Worm (Caenorhabditis elegans) whole organism, young adult: ENCODE measurements around the gene K04H4.5.

ENCODE experiments used
- B0019.2 ChIP-seq: fragments of 200-800 bp; sonication (Bioruptor generic); conservative IDR thresholded peaks from 2 replicates; pipeline ENCODE4 v1.3.6; 2022; ENCODE audit warnings: missing genetic modification reagents, missing genetic modification characterization, missing compliant biosample characterization
- B0261.1 ChIP-seq: sonication (generic microtip); optimal IDR thresholded peaks from 2 replicates; lab custom pipeline; 2016; ENCODE audit warnings: mild to moderate bottlenecking, missing genetic modification characterization, moderate library complexity, missing compliant biosample characterization
- F23B12.7 ChIP-seq: sonication (generic microtip); optimal IDR thresholded peaks from 2 replicates; lab custom pipeline; 2017; ENCODE audit warnings: missing genetic modification characterization, mild to moderate bottlenecking, missing compliant biosample characterization, antibody characterized with exemption, moderate library complexity; ENCODE audit not compliant: insufficient read depth
- F37B4.10 ChIP-seq: fragments of 200-800 bp; sonication (Bioruptor generic); IDR thresholded peaks from 2 replicates; pipeline ENCODE4 v1.3.6; 2022; ENCODE audit warnings: missing genetic modification characterization, missing compliant biosample characterization
- F52B5.7 ChIP-seq: sonication (generic microtip); optimal IDR thresholded peaks from 2 replicates; lab custom pipeline; 2016; ENCODE audit warnings: mild to moderate bottlenecking, missing genetic modification characterization, missing compliant biosample characterization
- F55B11.4 ChIP-seq: sonication (generic microtip); optimal IDR thresholded peaks from 2 replicates; lab custom pipeline; 2016; ENCODE audit warnings: missing compliant biosample characterization, missing genetic modification characterization, borderline replicate concordance; ENCODE audit not compliant: insufficient read depth
- F57C9.4 ChIP-seq: sonication (generic microtip); optimal IDR thresholded peaks from 2 replicates; lab custom pipeline; 2017; ENCODE audit warnings: mild to moderate bottlenecking, missing genetic modification characterization, missing compliant biosample characterization
- K11D2.4 ChIP-seq: fragments of 200-800 bp; sonication (Bioruptor generic); IDR thresholded peaks from 2 replicates; pipeline ENCODE4 v1.3.6; 2022; ENCODE audit warnings: missing genetic modification reagents, missing genetic modification characterization, missing compliant biosample characterization
- Y53F4B.3 ChIP-seq: fragments of 200-800 bp; sonication (Bioruptor generic); IDR thresholded peaks from 2 replicates; pipeline ENCODE4 v1.3.6; 2022; ENCODE audit warnings: missing genetic modification reagents, missing genetic modification characterization, missing compliant biosample characterization
- Y53G8AR.9 ChIP-seq: fragments of 200-800 bp; sonication (Bioruptor generic); conservative IDR thresholded peaks from 2 replicates; pipeline ENCODE4 v1.3.6; 2022; ENCODE audit warnings: missing genetic modification reagents, missing genetic modification characterization, missing compliant biosample characterization
- Y67H2A.10 ChIP-seq: fragments of 200-800 bp; sonication (Bioruptor generic); conservative IDR thresholded peaks from 2 replicates; pipeline ENCODE4 v1.3.6; 2022; ENCODE audit warnings: missing genetic modification reagents, missing genetic modification characterization, missing compliant biosample characterization
- Y95B8A.8 ChIP-seq: fragments of 200-800 bp; sonication (Bioruptor generic); IDR thresholded peaks from 2 replicates; pipeline ENCODE4 v1.3.6; 2022; ENCODE audit warnings: missing genetic modification reagents, missing genetic modification characterization, missing compliant biosample characterization
- atf-7 ChIP-seq: sonication (generic microtip); optimal IDR thresholded peaks from 2 replicates; lab custom pipeline; 2017; ENCODE audit warnings: mild to moderate bottlenecking, missing genetic modification characterization, missing compliant biosample characterization
- athp-1 ChIP-seq: sonication (generic microtip); optimal IDR thresholded peaks from 2 replicates; lab custom pipeline; 2017; ENCODE audit warnings: mild to moderate bottlenecking, missing genetic modification characterization, missing compliant biosample characterization
- attf-3 ChIP-seq: fragments of 200-800 bp; sonication (Bioruptor generic); conservative IDR thresholded peaks from 2 replicates; pipeline ENCODE4 v1.3.6; 2022; ENCODE audit warnings: missing genetic modification reagents, missing genetic modification characterization, missing compliant biosample characterization
- attf-6 ChIP-seq: fragments of 200-800 bp; sonication (Bioruptor generic); IDR thresholded peaks from 2 replicates; pipeline ENCODE4 v1.3.6; 2022; ENCODE audit warnings: missing genetic modification reagents, missing genetic modification characterization, missing compliant biosample characterization
- cebp-1 ChIP-seq, 2 experiments: fragments of 200-800 bp in 1 of 2; sonication (Bioruptor generic) in 1 of 2; sonication (generic microtip) in 1 of 2; IDR thresholded peaks in 1 of 2; optimal IDR thresholded peaks in 1 of 2; 2 replicates each; pipeline versions ENCODE4 v1.3.6 to Lab custom; 2017 to 2022; ENCODE audit warnings: missing compliant biosample characterization in 2 of 2, missing genetic modification characterization in 2 of 2, mild to moderate bottlenecking in 1 of 2, missing genetic modification reagents in 1 of 2, moderate library complexity in 1 of 2
- cebp-2 ChIP-seq: fragments of 200-800 bp; sonication (Bioruptor generic); IDR thresholded peaks from 2 replicates; pipeline ENCODE4 v1.3.6; 2022; ENCODE audit warnings: missing genetic modification characterization, missing compliant biosample characterization
- ceh-100 ChIP-seq: fragments of 200-800 bp; sonication (Bioruptor generic); IDR thresholded peaks from 2 replicates; pipeline ENCODE4 v1.3.6; 2022; ENCODE audit warnings: missing genetic modification reagents, missing genetic modification characterization, missing compliant biosample characterization
- ceh-58 ChIP-seq: fragments of 200-800 bp; sonication (Bioruptor generic); IDR thresholded peaks from 2 replicates; pipeline ENCODE4 v1.3.6; 2022; ENCODE audit warnings: missing genetic modification characterization, missing compliant biosample characterization
- chd-7 ChIP-seq: sonication (generic microtip); optimal IDR thresholded peaks from 2 replicates; lab custom pipeline; 2016; ENCODE audit warnings: mild to moderate bottlenecking, missing genetic modification characterization, moderate library complexity, missing compliant biosample characterization
- die-1 ChIP-seq: sonication (generic microtip); optimal IDR thresholded peaks from 2 replicates; lab custom pipeline; 2016; ENCODE audit warnings: missing genotype, mild to moderate bottlenecking, missing genetic modification characterization, missing compliant biosample characterization
- dox-1 ChIP-seq: fragments of 200-800 bp; sonication (Bioruptor generic); IDR thresholded peaks from 2 replicates; pipeline ENCODE4 v1.3.6; 2022; ENCODE audit warnings: missing genetic modification reagents, missing genetic modification characterization, missing compliant biosample characterization
- efl-1 ChIP-seq: fragments of 150-350 bp; optimal IDR thresholded peaks from 2 replicates; lab custom pipeline; 2014; ENCODE audit warnings: missing biosample characterization, missing genetic modification reagents, missing genetic modification characterization
- egrh-3 ChIP-seq: fragments of 200-800 bp; sonication (Bioruptor generic); IDR thresholded peaks from 2 replicates; pipeline ENCODE4 v1.3.6; 2022; ENCODE audit warnings: missing genetic modification reagents, missing genetic modification characterization, missing compliant biosample characterization
- ets-4 ChIP-seq: fragments of 200-800 bp; sonication (Bioruptor generic); optimal IDR thresholded peaks from 2 replicates; lab custom pipeline; 2018; ENCODE audit warnings: mild to moderate bottlenecking, missing genetic modification characterization, missing compliant biosample characterization
- fkh-3 ChIP-seq: sonication (generic microtip); optimal IDR thresholded peaks from 2 replicates; lab custom pipeline; 2016; ENCODE audit warnings: mild to moderate bottlenecking, missing genetic modification characterization, missing compliant biosample characterization
- him-1 ChIP-seq: sonication (generic microtip); optimal IDR thresholded peaks from 2 replicates; lab custom pipeline; 2016; ENCODE audit warnings: missing genotype, missing genetic modification reagents, missing genetic modification characterization, missing compliant biosample characterization
- hlh-12 ChIP-seq: sonication (generic microtip); optimal IDR thresholded peaks from 2 replicates; lab custom pipeline; 2016; ENCODE audit warnings: missing genetic modification characterization, missing compliant biosample characterization
- hrde-1 ChIP-seq: sonication (generic microtip); optimal IDR thresholded peaks from 2 replicates; lab custom pipeline; 2016; ENCODE audit warnings: missing genetic modification characterization, mild to moderate bottlenecking, missing compliant biosample characterization, moderate library complexity, missing genotype, missing genetic modification reagents, borderline replicate concordance
- hsf-1 ChIP-seq: fragments of 200-800 bp; sonication (Bioruptor generic); IDR thresholded peaks from 2 replicates; pipeline ENCODE4 v1.3.6; 2022; ENCODE audit warnings: missing genetic modification reagents, missing genetic modification characterization, missing compliant biosample characterization
- lir-1 ChIP-seq: fragments of 200-800 bp; sonication (Bioruptor generic); conservative IDR thresholded peaks from 2 replicates; pipeline ENCODE4 v1.3.6; 2022; ENCODE audit warnings: missing genetic modification reagents, missing genetic modification characterization, missing compliant biosample characterization
- lsl-1 ChIP-seq: fragments of 200-800 bp; sonication (Bioruptor generic); optimal IDR thresholded peaks from 2 replicates; lab custom pipeline; 2018; ENCODE audit warnings: mild to moderate bottlenecking, missing genetic modification characterization, moderate library complexity, missing compliant biosample characterization
- lsy-27 ChIP-seq: sonication (generic microtip); optimal IDR thresholded peaks from 2 replicates; lab custom pipeline; 2017; ENCODE audit warnings: missing genetic modification characterization, mild to moderate bottlenecking, missing compliant biosample characterization, antibody characterized with exemption, missing genotype, borderline replicate concordance; ENCODE audit not compliant: insufficient read depth
- madf-6 ChIP-seq: fragments of 200-800 bp; sonication (Bioruptor generic); IDR thresholded peaks from 2 replicates; pipeline ENCODE4 v1.3.6; 2022; ENCODE audit warnings: missing genetic modification reagents, missing genetic modification characterization, missing compliant biosample characterization
- madf-8 ChIP-seq: fragments of 200-800 bp; sonication (Bioruptor generic); conservative IDR thresholded peaks from 2 replicates; pipeline ENCODE4 v1.3.6; 2022; ENCODE audit warnings: missing genetic modification reagents, missing genetic modification characterization, missing compliant biosample characterization
- mel-28 ChIP-seq: sonication (generic microtip); optimal IDR thresholded peaks from 2 replicates; lab custom pipeline; 2016; ENCODE audit warnings: borderline replicate concordance, mild to moderate bottlenecking, missing genetic modification characterization, missing compliant biosample characterization
- mxl-1 ChIP-seq: sonication (generic microtip); optimal IDR thresholded peaks from 2 replicates; lab custom pipeline; 2016; ENCODE audit warnings: missing genetic modification characterization, missing compliant biosample characterization
- nfya-2 ChIP-seq: fragments of 200-800 bp; sonication (Bioruptor generic); IDR thresholded peaks from 2 replicates; pipeline ENCODE4 v1.3.6; 2022; ENCODE audit warnings: missing genetic modification reagents, missing genetic modification characterization, missing compliant biosample characterization
- nhr-27 ChIP-seq: fragments of 200-800 bp; sonication (Bioruptor generic); optimal IDR thresholded peaks from 2 replicates; lab custom pipeline; 2018; ENCODE audit warnings: mild to moderate bottlenecking, missing genetic modification characterization, moderate library complexity, missing compliant biosample characterization
- pha-4 ChIP-seq: fragments of 150-350 bp; sonication (generic microtip); optimal IDR thresholded peaks from 2 replicates; lab custom pipeline; 2014; ENCODE audit warnings: missing biosample characterization, missing genetic modification reagents, missing genetic modification characterization
- sea-2 ChIP-seq: fragments of 200-800 bp; sonication (Bioruptor generic); IDR thresholded peaks from 2 replicates; pipeline ENCODE4 v1.3.6; 2022; ENCODE audit warnings: missing genetic modification characterization, missing compliant biosample characterization
- snpc-1.1 ChIP-seq: sonication (generic microtip); optimal IDR thresholded peaks from 2 replicates; lab custom pipeline; 2017; ENCODE audit warnings: missing genetic modification characterization, mild to moderate bottlenecking, missing compliant biosample characterization, antibody characterized with exemption, moderate library complexity, missing genotype, missing genetic modification reagents; ENCODE audit not compliant: insufficient read depth
- snpc-3.4 ChIP-seq: sonication (generic microtip); optimal IDR thresholded peaks from 2 replicates; lab custom pipeline; 2017; ENCODE audit warnings: missing genetic modification characterization, mild to moderate bottlenecking, missing compliant biosample characterization, antibody characterized with exemption, moderate library complexity, missing genotype, missing genetic modification reagents
- tbp1 ChIP-seq: fragments of 200-800 bp; sonication (Bioruptor generic); optimal IDR thresholded peaks from 2 replicates; lab custom pipeline; 2018; ENCODE audit warnings: mild to moderate bottlenecking, missing genetic modification characterization, missing compliant biosample characterization
- unc-62 ChIP-seq: fragments of 150-350 bp; optimal IDR thresholded peaks from 2 replicates; lab custom pipeline; 2014; ENCODE audit warnings: missing biosample characterization, missing genetic modification reagents, missing genetic modification characterization
- zim-3 ChIP-seq: sonication (generic microtip); optimal IDR thresholded peaks from 2 replicates; lab custom pipeline; 2017; ENCODE audit warnings: mild to moderate bottlenecking, missing genetic modification characterization, moderate library complexity, missing compliant biosample characterization
- ztf-26 ChIP-seq: sonication (generic microtip); optimal IDR thresholded peaks from 2 replicates; lab custom pipeline; 2017; ENCODE audit warnings: missing genetic modification characterization, missing compliant biosample characterization

The K04H4.5 gene

ce11 chrIII:9406600-9406999 is 47.4 kb downstream of the K04H4.5 start, which contains the start of gene T26G10.1 (continued):
- no peak for TF ChIP-seq ceh-58
- no peak for TF ChIP-seq hlh-12 (tag; lab: Kevin White, UChicago)
- TF ChIP-seq cebp-1 (GFP tag; IDR thresholded peaks at IDR 0.05; lab: Robert Waterston, UW): peak; percentile 44; the same call in 1 of the 2 replicates
- peak; percentile 66 for TF ChIP-seq cebp-1 (tag; optimal IDR thresholded peaks at IDR 0.05; lab: Kevin White, UChicago)
- peak; percentile 24 for TF ChIP-seq efl-1 (GFP tag; lab: Kevin White, UChicago)
- TF ChIP-seq ets-4 (GFP tag; lab: Kevin White, UChicago): no peak
- TF ChIP-seq B0261.1 (tag; lab: Kevin White, UChicago): no peak
- TF ChIP-seq dox-1 (GFP tag; lab: Robert Waterston, UW): peak; percentile 90
- no peak for TF ChIP-seq Y53G8AR.9 (GFP tag; lab: Robert Waterston, UW)
- no peak for TF ChIP-seq lsy-27
- TF ChIP-seq athp-1: peak; percentile 20
- no peak for TF ChIP-seq F37B4.10
- TF ChIP-seq sea-2 (GFP tag; lab: Robert Waterston, UW): no peak
- 0 out of 2 replicates have a peak, but pooled peaks have one; percentile 36 for TF ChIP-seq egrh-3
- TF ChIP-seq madf-6 (GFP tag; lab: Robert Waterston, UW): peak; percentile 83
- TF ChIP-seq F23B12.7 (tag; lab: Kevin White, UChicago): no peak
- TF ChIP-seq nhr-27 (tag; lab: Kevin White, UChicago): no peak
- peak; percentile 73 for TF ChIP-seq attf-3 (GFP tag; lab: Robert Waterston, UW)
- TF ChIP-seq attf-6 (GFP tag; lab: Robert Waterston, UW): no peak
- no peak for TF ChIP-seq zim-3 (tag; lab: Kevin White, UChicago)
- no peak for TF ChIP-seq nfya-2 (GFP tag; lab: Robert Waterston, UW)
- TF ChIP-seq Y95B8A.8: peak; percentile 60; the same call in 1 of the 2 replicates
- TF ChIP-seq ceh-100 (GFP tag; lab: Robert Waterston, UW): peak; percentile 89
- TF ChIP-seq hrde-1 (tag; lab: Kevin White, UChicago): peak; percentile 11
- no peak for TF ChIP-seq mxl-1 (tag; lab: Kevin White, UChicago)
- TF ChIP-seq B0019.2 (GFP tag; lab: Robert Waterston, UW): peak; percentile 89
- no peak for TF ChIP-seq F55B11.4
- TF ChIP-seq Y53F4B.3: no peak
- peak; percentile 68 for TF ChIP-seq madf-8
- no peak for TF ChIP-seq K11D2.4 (GFP tag; lab: Robert Waterston, UW)
- no peak for TF ChIP-seq die-1 (tag; lab: Kevin White, UChicago)
- TF ChIP-seq unc-62: no peak
- TF ChIP-seq fkh-3: no peak
- no peak for TF ChIP-seq pha-4
- TF ChIP-seq Y67H2A.10 (GFP tag; lab: Robert Waterston, UW): no peak
- TF ChIP-seq cebp-2 (GFP tag; lab: Robert Waterston, UW): no peak
- peak; percentile 73 for TF ChIP-seq snpc-1.1 (tag; lab: Kevin White, UChicago)
- TF ChIP-seq hsf-1 (GFP tag; lab: Robert Waterston, UW): peak; percentile 68
- no peak for TF ChIP-seq chd-7
- TF ChIP-seq lir-1 (GFP tag; lab: Robert Waterston, UW): peak; percentile 55
- TF ChIP-seq mel-28: no peak
- TF ChIP-seq F57C9.4 (tag; lab: Kevin White, UChicago): no peak
- TF ChIP-seq atf-7 (tag; lab: Kevin White, UChicago): no peak
- peak; percentile 55 for TF ChIP-seq tbp1 (GFP tag; lab: Kevin White, UChicago)
- TF ChIP-seq him-1 (tag; lab: Kevin White, UChicago): no peak
- TF ChIP-seq ztf-26 (tag; lab: Kevin White, UChicago): no peak
- TF ChIP-seq lsl-1: peak; percentile 56
- TF ChIP-seq snpc-3.4 (tag; lab: Kevin White, UChicago): no peak
- no peak for TF ChIP-seq F52B5.7 (tag; lab: Kevin White, UChicago)
